Fruit fly (Drosophila melanogaster) whole organism, pupa: ENCODE results near the gene Mo25.

Experiments
- CG10348 ChIP-seq: fragments of 200-800 bp; sonication (Bioruptor generic); IDR thresholded peaks from 2 replicates; pipeline ENCODE4 v1.3.6; 2022; ENCODE audit warnings: missing biosample characterization, missing genetic modification characterization
- CG12605 ChIP-seq: fragments of 200-800 bp; sonication (Bioruptor generic); IDR thresholded peaks from 2 replicates; pipeline ENCODE4 v1.3.6; 2022; ENCODE audit warnings: missing biosample characterization, missing genetic modification characterization
- CG13204 ChIP-seq: fragments of 200-800 bp; sonication (Bioruptor generic); optimal IDR thresholded peaks from 2 replicates; lab custom pipeline; 2018; ENCODE audit warnings: missing biosample characterization, mild to moderate bottlenecking, missing genetic modification characterization, moderate library complexity
- CG14655 ChIP-seq: fragments of 200-800 bp; sonication (Bioruptor generic); optimal IDR thresholded peaks from 3 replicates; lab custom pipeline; 2017; ENCODE audit warnings: mild to moderate bottlenecking, missing biosample characterization, missing genetic modification reagents, missing genetic modification characterization
- CG15710 ChIP-seq: fragments of 200-800 bp; sonication (Bioruptor generic); optimal IDR thresholded peaks from 2 replicates; lab custom pipeline; 2018; ENCODE audit warnings: missing biosample characterization, mild to moderate bottlenecking, missing genetic modification characterization, moderate library complexity
- CG17806 ChIP-seq: fragments of 200-800 bp; sonication (Bioruptor generic); optimal IDR thresholded peaks from 2 replicates; lab custom pipeline; 2018; ENCODE audit warnings: missing biosample characterization, mild to moderate bottlenecking, missing genetic modification characterization, moderate library complexity
- CG32121 ChIP-seq: fragments of 200-800 bp; sonication (Bioruptor generic); IDR thresholded peaks from 2 replicates; pipeline ENCODE4 v1.3.6; 2022; ENCODE audit warnings: missing biosample characterization, missing genetic modification characterization
- CG34367 ChIP-seq: fragments of 200-800 bp; sonication (Bioruptor generic); optimal IDR thresholded peaks from 2 replicates; lab custom pipeline; 2018; ENCODE audit warnings: missing biosample characterization, mild to moderate bottlenecking, missing genetic modification characterization
- CG4496 ChIP-seq: fragments of 200-800 bp; sonication (Bioruptor generic); IDR thresholded peaks from 3 replicates; pipeline ENCODE4 v1.3.6; 2022; ENCODE audit warnings: missing biosample characterization, missing genetic modification characterization
- CG8159 ChIP-seq: fragments of 200-800 bp; sonication (Bioruptor generic); optimal IDR thresholded peaks from 3 replicates; lab custom pipeline; 2018; ENCODE audit warnings: missing biosample characterization, mild to moderate bottlenecking, missing genetic modification characterization, moderate library complexity
- CG8301 ChIP-seq: fragments of 200-800 bp; sonication (Bioruptor generic); optimal IDR thresholded peaks from 2 replicates; lab custom pipeline; 2018; ENCODE audit warnings: missing biosample characterization, mild to moderate bottlenecking, missing genetic modification characterization
- CG9948 ChIP-seq: fragments of 200-800 bp; sonication (Bioruptor generic); optimal IDR thresholded peaks from 2 replicates; lab custom pipeline; 2018; ENCODE audit warnings: missing biosample characterization, mild to moderate bottlenecking, missing genetic modification characterization, moderate library complexity
- D1 ChIP-seq: fragments of 200-800 bp; sonication (Bioruptor generic); optimal IDR thresholded peaks from 2 replicates; lab custom pipeline; 2018; ENCODE audit warnings: missing biosample characterization, mild to moderate bottlenecking, missing genetic modification characterization, moderate library complexity
- EcR ChIP-seq: fragments of 200-800 bp; sonication (Bioruptor generic); optimal IDR thresholded peaks from 3 replicates; lab custom pipeline; 2019; ENCODE audit warnings: missing biosample characterization, missing genetic modification characterization, mild to moderate bottlenecking, moderate library complexity, missing genetic modification reagents
- Ets98B ChIP-seq: fragments of 200-800 bp; sonication (Bioruptor generic); IDR thresholded peaks from 2 replicates; pipeline ENCODE4 v1.3.6; 2022; ENCODE audit warnings: missing biosample characterization, missing genetic modification characterization
- Pif1A ChIP-seq: fragments of 200-800 bp; sonication (Bioruptor generic); optimal IDR thresholded peaks from 3 replicates; lab custom pipeline; 2016; ENCODE audit warnings: missing biosample characterization, missing genetic modification characterization
- Pif1B ChIP-seq: fragments of 200-800 bp; sonication (Bioruptor generic); optimal IDR thresholded peaks from 3 replicates; lab custom pipeline; 2016; ENCODE audit warnings: missing biosample characterization, missing genetic modification characterization
- Snoo ChIP-seq: fragments of 200-800 bp; sonication (Bioruptor generic); optimal IDR thresholded peaks from 3 replicates; lab custom pipeline; 2017; ENCODE audit warnings: missing biosample characterization, mild to moderate bottlenecking, missing genetic modification characterization, inconsistent platforms
- fd96Ca ChIP-seq: fragments of 200-800 bp; sonication (Bioruptor generic); IDR thresholded peaks from 3 replicates; pipeline ENCODE4 v1.3.6; 2022; ENCODE audit warnings: missing biosample characterization, missing genetic modification characterization
- gl ChIP-seq: fragments of 200-800 bp; sonication (Bioruptor generic); optimal IDR thresholded peaks from 2 replicates; lab custom pipeline; 2018; ENCODE audit warnings: missing biosample characterization, mild to moderate bottlenecking, missing genetic modification characterization
- rn ChIP-seq: fragments of 200-800 bp; sonication (Bioruptor generic); IDR thresholded peaks from 2 replicates; pipeline ENCODE4 v1.3.6; 2022; ENCODE audit warnings: missing biosample characterization, missing genetic modification characterization

The Mo25 gene

dm6 chr3L:16571014-16571738 lies 44.1 kb downstream of the Mo25 start:
- TF ChIP-seq CG8301 (tag; lab: Kevin White, UChicago) (peak; percentile 7), CG4496 (GFP tag; lab: Robert Waterston, UW) (0 out of 3 replicates have a peak, but pooled peaks have one; percentile 6), Pif1B (GFP tag; lab: Kevin White, UChicago) (no peak)

- TF ChIP-seq EcR (GFP tag; lab: Kevin White, UChicago) (no peak), CG15710 (tag; lab: Kevin White, UChicago) (no peak), CG34367 (tag; lab: Kevin White, UChicago) (no peak), CG9948 (tag; lab: Kevin White, UChicago) (no peak), Pif1A (no peak), CG13204 (no peak), D1 (tag; lab: Kevin White, UChicago) (no peak), CG4496 (GFP tag; lab: Robert Waterston, UW) (no peak), Snoo (tag; lab: Kevin White, UChicago) (no peak), Ets98B (GFP tag; lab: Robert Waterston, UW) (no peak), CG17806 (tag; lab: Kevin White, UChicago) (no peak), CG32121 (GFP tag; lab: Robert Waterston, UW) (no peak), CG8159 (no peak), CG14655 (GFP tag; lab: Kevin White, UChicago) (no peak), rn (GFP tag; lab: Robert Waterston, UW) (no peak), CG10348 (GFP tag; lab: Robert Waterston, UW) (no peak), fd96Ca (GFP tag; lab: Robert Waterston, UW) (no peak), CG12605 (GFP tag; lab: Robert Waterston, UW) (no peak), Pif1B (GFP tag; lab: Kevin White, UChicago) (no peak), CG8301 (tag; lab: Kevin White, UChicago) (no peak)
Measured at dm6 chr3L:16569456-16569855, 45.8 kb downstream of the Mo25 start.

- TF ChIP-seq CG12605 (GFP tag; lab: Robert Waterston, UW) (no peak), CG32121 (GFP tag; lab: Robert Waterston, UW) (0 out of 2 replicates have a peak, but pooled peaks have one; percentile 20), fd96Ca (GFP tag; lab: Robert Waterston, UW) (no peak), CG14655 (GFP tag; lab: Kevin White, UChicago) (peak; percentile 16)
- TF ChIP-seq, all 21 proteins: peak for 2
Measured at dm6 chr3L:16567495-16567894, 47.8 kb downstream of the Mo25 start.

dm6 chr3L:16566700-16567221 lies 48.5 kb downstream of the Mo25 start, which contains the start of gene UQCR-6.4L:
Gene UQCR-6.4L, plus strand, starts transcription at chr3L:16566750.
- TF ChIP-seq CG34367 (tag; lab: Kevin White, UChicago) (no peak), Pif1A (no peak), gl (tag; lab: Kevin White, UChicago) (no peak), CG14655 (GFP tag; lab: Kevin White, UChicago) (no peak), CG17806 (tag; lab: Kevin White, UChicago) (no peak), CG13204 (no peak), Pif1B (GFP tag; lab: Kevin White, UChicago) (no peak), CG15710 (tag; lab: Kevin White, UChicago) (no peak), CG8159 (no peak), Ets98B (GFP tag; lab: Robert Waterston, UW) (no peak), CG10348 (GFP tag; lab: Robert Waterston, UW) (no peak), EcR (GFP tag; lab: Kevin White, UChicago) (no peak), CG32121 (GFP tag; lab: Robert Waterston, UW) (no peak), Snoo (tag; lab: Kevin White, UChicago) (no peak), fd96Ca (GFP tag; lab: Robert Waterston, UW) (no peak), rn (GFP tag; lab: Robert Waterston, UW) (no peak), CG9948 (tag; lab: Kevin White, UChicago) (no peak), CG4496 (GFP tag; lab: Robert Waterston, UW) (no peak), CG12605 (GFP tag; lab: Robert Waterston, UW) (no peak), CG8301 (tag; lab: Kevin White, UChicago) (no peak)

- TF ChIP-seq Ets98B (GFP tag; lab: Robert Waterston, UW) (no peak), CG32121 (GFP tag; lab: Robert Waterston, UW) (no peak), CG10348 (GFP tag; lab: Robert Waterston, UW) (no peak), CG4496 (GFP tag; lab: Robert Waterston, UW) (no peak), Pif1B (GFP tag; lab: Kevin White, UChicago) (no peak), CG34367 (tag; lab: Kevin White, UChicago) (no peak), Pif1A (no peak), CG17806 (tag; lab: Kevin White, UChicago) (no peak), fd96Ca (GFP tag; lab: Robert Waterston, UW) (no peak), CG15710 (tag; lab: Kevin White, UChicago) (no peak), CG8159 (no peak), CG9948 (tag; lab: Kevin White, UChicago) (no peak), D1 (tag; lab: Kevin White, UChicago) (no peak), CG12605 (GFP tag; lab: Robert Waterston, UW) (no peak), rn (GFP tag; lab: Robert Waterston, UW) (no peak), Snoo (tag; lab: Kevin White, UChicago) (no peak), CG13204 (no peak), gl (tag; lab: Kevin White, UChicago) (no peak), CG8301 (tag; lab: Kevin White, UChicago) (no peak), CG14655 (GFP tag; lab: Kevin White, UChicago) (no peak)
Measured at dm6 chr3L:16566093-16566492, 49.2 kb downstream of the Mo25 start.
